Fruit fly (Drosophila melanogaster): Measurements from ENCODE around the gene Mettl3.

DNA sequence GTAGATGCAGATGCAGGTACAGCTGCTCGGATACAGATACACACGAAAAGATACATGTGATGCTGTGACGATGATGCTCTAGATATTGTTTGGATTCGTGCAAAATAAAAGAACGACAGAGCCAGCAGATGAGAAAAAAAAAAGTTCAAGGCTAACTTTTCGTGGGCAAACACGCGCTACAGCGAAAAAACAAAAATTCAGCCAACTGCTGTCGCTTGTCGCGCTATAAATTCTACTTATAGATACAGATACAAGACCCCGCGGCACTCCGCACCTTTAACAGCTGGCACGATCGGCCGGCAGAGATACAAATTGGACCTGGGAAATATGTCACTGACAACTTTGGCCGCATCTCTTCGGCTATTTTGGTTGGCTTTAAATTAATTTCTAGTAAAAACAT is 5.5 kb upstream of the Mettl3 start:
- TF ChIP-seq klu (GFP tag; IDR thresholded peaks at IDR 0.05) (no peak), CG4707 (GFP tag; optimal IDR thresholded peaks at IDR 0.05) (no peak), bowl (GFP tag; IDR thresholded peaks at IDR 0.05) (no peak), crp (GFP tag; optimal IDR thresholded peaks at IDR 0.05) (no peak), CG4328 (GFP tag; optimal IDR thresholded peaks at IDR 0.05) (no peak), gro (GFP tag; optimal IDR thresholded peaks at IDR 0.05) (no peak)

Measured in whole organism, embryonic.